Fruit fly (Drosophila melanogaster) whole organism, pupa: ENCODE measurements around the gene ed.

Source experiments
- CG10348 ChIP-seq: fragments of 200-800 bp; sonication (Bioruptor generic); IDR thresholded peaks from 2 replicates; pipeline ENCODE4 v1.3.6; 2022; ENCODE audit warnings: missing biosample characterization, missing genetic modification characterization
- CG12605 ChIP-seq: fragments of 200-800 bp; sonication (Bioruptor generic); IDR thresholded peaks from 2 replicates; pipeline ENCODE4 v1.3.6; 2022; ENCODE audit warnings: missing biosample characterization, missing genetic modification characterization
- CG13204 ChIP-seq: fragments of 200-800 bp; sonication (Bioruptor generic); optimal IDR thresholded peaks from 2 replicates; lab custom pipeline; 2018; ENCODE audit warnings: missing biosample characterization, mild to moderate bottlenecking, missing genetic modification characterization, moderate library complexity
- CG14655 ChIP-seq: fragments of 200-800 bp; sonication (Bioruptor generic); optimal IDR thresholded peaks from 3 replicates; lab custom pipeline; 2017; ENCODE audit warnings: mild to moderate bottlenecking, missing biosample characterization, missing genetic modification reagents, missing genetic modification characterization
- CG15710 ChIP-seq: fragments of 200-800 bp; sonication (Bioruptor generic); optimal IDR thresholded peaks from 2 replicates; lab custom pipeline; 2018; ENCODE audit warnings: missing biosample characterization, mild to moderate bottlenecking, missing genetic modification characterization, moderate library complexity
- CG17806 ChIP-seq: fragments of 200-800 bp; sonication (Bioruptor generic); optimal IDR thresholded peaks from 2 replicates; lab custom pipeline; 2018; ENCODE audit warnings: missing biosample characterization, mild to moderate bottlenecking, missing genetic modification characterization, moderate library complexity
- CG32121 ChIP-seq: fragments of 200-800 bp; sonication (Bioruptor generic); IDR thresholded peaks from 2 replicates; pipeline ENCODE4 v1.3.6; 2022; ENCODE audit warnings: missing biosample characterization, missing genetic modification characterization
- CG34367 ChIP-seq: fragments of 200-800 bp; sonication (Bioruptor generic); optimal IDR thresholded peaks from 2 replicates; lab custom pipeline; 2018; ENCODE audit warnings: missing biosample characterization, mild to moderate bottlenecking, missing genetic modification characterization
- CG4496 ChIP-seq: fragments of 200-800 bp; sonication (Bioruptor generic); IDR thresholded peaks from 3 replicates; pipeline ENCODE4 v1.3.6; 2022; ENCODE audit warnings: missing biosample characterization, missing genetic modification characterization
- CG8159 ChIP-seq: fragments of 200-800 bp; sonication (Bioruptor generic); optimal IDR thresholded peaks from 3 replicates; lab custom pipeline; 2018; ENCODE audit warnings: missing biosample characterization, mild to moderate bottlenecking, missing genetic modification characterization, moderate library complexity
- CG8301 ChIP-seq: fragments of 200-800 bp; sonication (Bioruptor generic); optimal IDR thresholded peaks from 2 replicates; lab custom pipeline; 2018; ENCODE audit warnings: missing biosample characterization, mild to moderate bottlenecking, missing genetic modification characterization
- CG9948 ChIP-seq: fragments of 200-800 bp; sonication (Bioruptor generic); optimal IDR thresholded peaks from 2 replicates; lab custom pipeline; 2018; ENCODE audit warnings: missing biosample characterization, mild to moderate bottlenecking, missing genetic modification characterization, moderate library complexity
- D1 ChIP-seq: fragments of 200-800 bp; sonication (Bioruptor generic); optimal IDR thresholded peaks from 2 replicates; lab custom pipeline; 2018; ENCODE audit warnings: missing biosample characterization, mild to moderate bottlenecking, missing genetic modification characterization, moderate library complexity
- EcR ChIP-seq: fragments of 200-800 bp; sonication (Bioruptor generic); optimal IDR thresholded peaks from 3 replicates; lab custom pipeline; 2019; ENCODE audit warnings: missing biosample characterization, missing genetic modification characterization, mild to moderate bottlenecking, moderate library complexity, missing genetic modification reagents
- Ets98B ChIP-seq: fragments of 200-800 bp; sonication (Bioruptor generic); IDR thresholded peaks from 2 replicates; pipeline ENCODE4 v1.3.6; 2022; ENCODE audit warnings: missing biosample characterization, missing genetic modification characterization
- Pif1A ChIP-seq: fragments of 200-800 bp; sonication (Bioruptor generic); optimal IDR thresholded peaks from 3 replicates; lab custom pipeline; 2016; ENCODE audit warnings: missing biosample characterization, missing genetic modification characterization
- Pif1B ChIP-seq: fragments of 200-800 bp; sonication (Bioruptor generic); optimal IDR thresholded peaks from 3 replicates; lab custom pipeline; 2016; ENCODE audit warnings: missing biosample characterization, missing genetic modification characterization
- Snoo ChIP-seq: fragments of 200-800 bp; sonication (Bioruptor generic); optimal IDR thresholded peaks from 3 replicates; lab custom pipeline; 2017; ENCODE audit warnings: missing biosample characterization, mild to moderate bottlenecking, missing genetic modification characterization, inconsistent platforms
- fd96Ca ChIP-seq: fragments of 200-800 bp; sonication (Bioruptor generic); IDR thresholded peaks from 3 replicates; pipeline ENCODE4 v1.3.6; 2022; ENCODE audit warnings: missing biosample characterization, missing genetic modification characterization
- gl ChIP-seq: fragments of 200-800 bp; sonication (Bioruptor generic); optimal IDR thresholded peaks from 2 replicates; lab custom pipeline; 2018; ENCODE audit warnings: missing biosample characterization, mild to moderate bottlenecking, missing genetic modification characterization
- rn ChIP-seq: fragments of 200-800 bp; sonication (Bioruptor generic); IDR thresholded peaks from 2 replicates; pipeline ENCODE4 v1.3.6; 2022; ENCODE audit warnings: missing biosample characterization, missing genetic modification characterization

ed gene

DNA sequence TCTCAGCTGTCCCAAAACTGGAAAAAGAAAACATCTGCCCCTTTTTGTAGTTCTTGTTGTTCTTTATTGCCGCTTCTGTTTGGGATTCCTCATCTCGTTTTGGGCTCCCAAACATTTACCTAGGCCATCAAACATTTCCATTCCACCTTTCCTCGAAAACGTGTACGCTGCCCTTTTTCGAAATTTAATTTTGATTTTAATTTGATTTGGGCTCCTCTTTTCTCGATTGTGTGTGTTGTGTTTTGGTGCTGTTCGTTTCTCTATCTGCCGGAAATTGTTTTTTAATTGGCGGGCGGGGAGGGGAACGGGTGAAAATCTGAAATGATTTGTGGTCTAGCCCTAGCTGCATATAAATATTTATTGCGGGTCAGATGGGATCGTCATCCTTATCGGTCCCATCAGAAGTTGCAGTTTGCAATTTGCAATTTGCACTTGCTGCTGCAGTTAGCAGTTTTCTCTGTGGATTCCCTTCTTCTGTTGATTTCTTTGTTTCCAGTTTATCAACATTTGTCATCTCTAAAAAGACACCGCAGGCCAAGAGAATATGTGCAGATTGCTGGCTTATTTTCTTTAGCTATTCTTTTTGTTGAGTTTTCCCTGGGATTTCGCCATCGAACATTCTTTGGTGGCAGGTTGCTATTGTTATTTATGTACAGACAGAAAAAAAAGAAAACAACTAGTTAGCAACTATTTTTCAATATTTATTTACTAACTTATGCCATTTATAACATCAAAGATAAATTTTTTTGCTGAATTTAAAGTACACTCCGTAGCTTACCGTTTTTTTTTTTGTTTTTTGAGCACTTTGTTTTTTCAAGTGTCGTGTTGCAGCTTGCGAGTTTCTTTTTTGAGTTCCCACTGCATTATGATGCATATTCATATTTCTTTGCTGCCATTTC is 24.0 kb downstream of the ed start:
- TF ChIP-seq CG15710 (peak; percentile 46), D1 (tag; lab: Kevin White, UChicago) (no peak), gl (no peak), CG4496 (GFP tag; lab: Robert Waterston, UW) (peak; percentile 60; the same call in 1 of the 3 replicates), CG12605 (GFP tag; lab: Robert Waterston, UW) (0 out of 2 replicates have a peak, but pooled peaks have one; percentile 40), CG8159 (tag; lab: Kevin White, UChicago) (peak; percentile 66), CG34367 (tag; lab: Kevin White, UChicago) (no peak), CG10348 (GFP tag; lab: Robert Waterston, UW) (no peak), fd96Ca (no peak), Pif1A (GFP tag; lab: Kevin White, UChicago) (peak; percentile 50), rn (GFP tag; lab: Robert Waterston, UW) (no peak), Snoo (peak; percentile 25), CG9948 (tag; lab: Kevin White, UChicago) (peak; percentile 56), CG8301 (tag; lab: Kevin White, UChicago) (peak; percentile 39), CG13204 (GFP tag; lab: Kevin White, UChicago) (no peak), Ets98B (GFP tag; lab: Robert Waterston, UW) (peak; percentile 44), EcR (GFP tag; lab: Kevin White, UChicago) (no peak), CG17806 (tag; lab: Kevin White, UChicago) (peak; percentile 53), Pif1B (GFP tag; lab: Kevin White, UChicago) (peak; percentile 23), CG32121 (GFP tag; lab: Robert Waterston, UW) (no peak), CG14655 (GFP tag; lab: Kevin White, UChicago) (peak; percentile 40)

DNA sequence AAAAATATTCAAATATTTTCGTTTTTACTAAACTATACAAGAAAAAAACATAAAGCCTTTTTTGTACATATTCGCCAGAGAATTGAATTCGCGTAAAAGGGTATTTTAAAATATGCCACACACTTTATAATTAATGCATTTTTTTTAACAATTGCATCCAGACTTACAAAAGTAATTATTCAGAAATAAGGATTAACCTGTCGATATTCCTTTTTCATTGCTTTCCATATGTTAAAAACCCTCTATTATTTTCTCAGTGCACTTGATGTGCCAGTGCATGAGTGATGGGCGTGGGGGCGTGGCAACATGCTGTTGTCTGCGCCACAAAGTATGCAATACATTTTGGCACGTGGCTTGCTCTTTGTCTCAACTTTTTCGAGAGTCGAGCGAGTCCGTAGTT is 25.6 kb downstream of the ed start:
- TF ChIP-seq CG17806 (tag; lab: Kevin White, UChicago), result peak; percentile 61
- peak; percentile 58 for TF ChIP-seq CG32121 (GFP tag; lab: Robert Waterston, UW)
- peak; percentile 45 for TF ChIP-seq CG8159 (tag; lab: Kevin White, UChicago)
- TF ChIP-seq EcR (GFP tag; lab: Kevin White, UChicago), result no peak
- no peak for TF ChIP-seq fd96Ca
- peak; percentile 51 for TF ChIP-seq Snoo
- peak; percentile 39 for TF ChIP-seq CG15710
- TF ChIP-seq Ets98B (GFP tag; lab: Robert Waterston, UW), result 0 out of 2 replicates have a peak, but pooled peaks have one; percentile 12
- TF ChIP-seq D1 (tag; lab: Kevin White, UChicago), result peak; percentile 47
- peak; percentile 52 for TF ChIP-seq CG9948 (tag; lab: Kevin White, UChicago)
- TF ChIP-seq CG34367 (tag; lab: Kevin White, UChicago), result peak; percentile 25
- no peak for TF ChIP-seq rn (GFP tag; lab: Robert Waterston, UW)
- TF ChIP-seq CG13204 (GFP tag; lab: Kevin White, UChicago), result no peak
- TF ChIP-seq CG14655 (GFP tag; lab: Kevin White, UChicago), result peak; percentile 62
- TF ChIP-seq CG10348 (GFP tag; lab: Robert Waterston, UW), result no peak
- TF ChIP-seq Pif1B (GFP tag; lab: Kevin White, UChicago), result peak; percentile 40
- TF ChIP-seq CG4496 (GFP tag; lab: Robert Waterston, UW), result peak; percentile 31; the same call in 1 of the 3 replicates
- peak; percentile 50 for TF ChIP-seq CG8301 (tag; lab: Kevin White, UChicago)
- peak; percentile 11; the same call in 1 of the 2 replicates for TF ChIP-seq CG12605 (GFP tag; lab: Robert Waterston, UW)
- TF ChIP-seq Pif1A (GFP tag; lab: Kevin White, UChicago), result peak; percentile 59
- TF ChIP-seq gl, result no peak

DNA sequence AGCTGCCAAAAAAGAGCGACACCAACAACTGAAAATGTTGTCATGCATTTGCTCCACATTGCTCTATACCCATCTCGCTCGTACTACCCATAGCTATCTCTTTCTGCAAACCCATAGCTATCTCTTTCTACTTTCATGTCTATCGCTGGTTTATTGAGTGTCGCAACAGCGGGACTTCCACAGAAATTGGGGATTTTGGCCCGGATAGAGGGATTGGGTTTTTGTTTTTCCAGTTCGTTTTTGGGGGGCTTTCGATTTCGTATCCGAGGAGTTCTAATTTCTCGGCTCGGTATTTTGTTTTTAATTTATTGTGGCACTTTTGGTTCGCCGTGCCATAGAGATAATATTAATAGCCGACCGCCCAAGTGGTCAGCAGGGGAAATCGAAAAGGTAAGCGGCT is 29.6 kb downstream of the ed start:
- no peak for TF ChIP-seq CG34367 (tag; lab: Kevin White, UChicago)
- no peak for TF ChIP-seq rn (GFP tag; lab: Robert Waterston, UW)
- TF ChIP-seq fd96Ca, result no peak
- TF ChIP-seq Pif1A (GFP tag; lab: Kevin White, UChicago), result no peak
- TF ChIP-seq CG4496 (GFP tag; lab: Robert Waterston, UW), result no peak
- TF ChIP-seq CG32121 (GFP tag; lab: Robert Waterston, UW), result no peak
- no peak for TF ChIP-seq CG14655 (GFP tag; lab: Kevin White, UChicago)
- TF ChIP-seq CG8301 (tag; lab: Kevin White, UChicago), result no peak
- no peak for TF ChIP-seq Snoo
- TF ChIP-seq D1 (tag; lab: Kevin White, UChicago), result no peak
- no peak for TF ChIP-seq CG8159 (tag; lab: Kevin White, UChicago)
- TF ChIP-seq Ets98B (GFP tag; lab: Robert Waterston, UW), result no peak
- no peak for TF ChIP-seq CG13204 (GFP tag; lab: Kevin White, UChicago)
- no peak for TF ChIP-seq gl
- TF ChIP-seq CG17806 (tag; lab: Kevin White, UChicago), result no peak

DNA sequence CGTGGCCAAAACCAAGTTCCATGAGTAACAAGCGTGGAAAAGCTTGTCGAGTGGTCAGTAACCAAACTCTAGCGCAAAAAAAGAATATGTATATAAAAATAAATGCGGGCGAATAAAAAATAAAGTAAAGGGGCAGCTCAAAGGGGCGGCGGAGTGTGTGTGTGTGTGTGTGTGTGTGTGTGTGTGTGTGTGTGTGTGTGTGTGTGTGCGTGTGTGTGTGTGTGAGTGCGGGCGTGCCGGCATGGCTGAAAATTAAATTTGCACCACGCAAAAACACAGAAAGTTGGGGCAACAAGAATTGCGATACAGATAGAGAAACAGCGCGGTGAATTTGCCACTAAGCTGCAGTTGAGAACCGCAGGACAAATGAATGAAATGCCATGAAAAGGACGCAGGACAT is 31.7 kb downstream of the ed start:
- TF ChIP-seq D1 (tag; lab: Kevin White, UChicago), result no peak
- no peak for TF ChIP-seq CG13204 (GFP tag; lab: Kevin White, UChicago)
- TF ChIP-seq CG15710, result no peak
- no peak for TF ChIP-seq Pif1A (GFP tag; lab: Kevin White, UChicago)
- TF ChIP-seq CG14655 (GFP tag; lab: Kevin White, UChicago), result no peak
- no peak for TF ChIP-seq Snoo
- no peak for TF ChIP-seq gl
- TF ChIP-seq CG34367 (tag; lab: Kevin White, UChicago), result no peak
- TF ChIP-seq CG9948 (tag; lab: Kevin White, UChicago), result no peak
- no peak for TF ChIP-seq CG12605 (GFP tag; lab: Robert Waterston, UW)
- no peak for TF ChIP-seq CG17806 (tag; lab: Kevin White, UChicago)
- TF ChIP-seq EcR (GFP tag; lab: Kevin White, UChicago), result no peak
- TF ChIP-seq CG10348 (GFP tag; lab: Robert Waterston, UW), result no peak
- no peak for TF ChIP-seq CG32121 (GFP tag; lab: Robert Waterston, UW)
- no peak for TF ChIP-seq Ets98B (GFP tag; lab: Robert Waterston, UW)
- TF ChIP-seq rn (GFP tag; lab: Robert Waterston, UW), result no peak
- TF ChIP-seq, all 21 proteins: peak for 0
